Worm (Caenorhabditis elegans): ENCODE results near the gene zak-1.

DNA sequence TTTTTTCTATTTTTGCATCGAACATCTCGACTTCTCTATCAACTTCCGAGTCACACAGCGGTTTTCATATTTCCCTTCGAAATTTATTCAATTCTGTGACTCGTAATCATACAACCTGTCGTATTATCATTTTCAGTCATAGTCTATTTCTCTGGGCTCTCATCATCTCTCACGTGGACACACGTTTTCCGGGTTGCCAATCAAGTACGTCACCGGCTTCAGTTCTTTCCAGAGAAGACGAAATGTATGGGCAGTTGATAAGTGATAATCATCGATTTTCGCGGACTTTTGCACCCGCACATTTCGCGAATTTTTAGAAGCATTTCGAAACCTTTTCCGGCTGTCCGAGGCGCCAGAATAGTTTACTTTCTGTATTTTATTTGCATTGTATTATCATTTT is 6.4 kb downstream of the zak-1 start, which contains the start of gene srv-1:
- TF ChIP-seq flt-1 (GFP tag; IDR thresholded peaks at IDR 0.05), result no peak
- TF ChIP-seq ztf-23 (GFP tag; IDR thresholded peaks at IDR 0.05), result no peak
- no peak for TF ChIP-seq cog-1 (tag; optimal IDR thresholded peaks at IDR 0.05)
- no peak for TF ChIP-seq ref-1 (GFP tag; conservative IDR thresholded peaks at IDR 0.05)
- no peak for TF ChIP-seq tab-1 (GFP tag; IDR thresholded peaks at IDR 0.05)
- TF ChIP-seq med-1 (GFP tag; optimal IDR thresholded peaks at IDR 0.05; ENCODE audit: insufficient read depth), result no peak
- TF ChIP-seq T22C8.4 (GFP tag; IDR thresholded peaks at IDR 0.05), result no peak
- no peak for TF ChIP-seq ztf-29 (GFP tag; IDR thresholded peaks at IDR 0.05)
- no peak for TF ChIP-seq klf-2 (GFP tag; conservative IDR thresholded peaks at IDR 0.05)

Data from whole organism, midembryonic.